Worm (Caenorhabditis elegans): ENCODE data around the gene cln-3.3.

Gene cln-3.3

ce11 chrV:8650365-8650764 lies 32.5 kb upstream of the cln-3.3 start:
- TF ChIP-seq tra-4 (tag; optimal IDR thresholded peaks at IDR 0.05) (no peak), F13C5.2 (tag; optimal IDR thresholded peaks at IDR 0.05) (no peak), hmbx-1 (tag; optimal IDR thresholded peaks at IDR 0.05) (no peak), aly-1 (tag; optimal IDR thresholded peaks at IDR 0.05) (no peak), sea-1 (GFP tag; conservative IDR thresholded peaks at IDR 0.05) (no peak), tbx-37 (GFP tag; conservative IDR thresholded peaks at IDR 0.05) (no peak), tbx-11 (GFP tag; IDR thresholded peaks at IDR 0.05) (no peak), ceh-36 (tag; optimal IDR thresholded peaks at IDR 0.05) (no peak), hmg-4 (GFP tag; optimal IDR thresholded peaks at IDR 0.05) (no peak), B0310.2 (tag; optimal IDR thresholded peaks at IDR 0.05) (no peak), scrt-1 (GFP tag; IDR thresholded peaks at IDR 0.05) (no peak), pes-1 (GFP tag; IDR thresholded peaks at IDR 0.05) (no peak), flt-1 (GFP tag; IDR thresholded peaks at IDR 0.05) (no peak), ama-1 (optimal IDR thresholded peaks at IDR 0.05) (no peak), hnd-1 (tag; optimal IDR thresholded peaks at IDR 0.05) (no peak), ceh-13 (GFP tag; optimal IDR thresholded peaks at IDR 0.05) (no peak), ets-7 (tag; optimal IDR thresholded peaks at IDR 0.05) (no peak)

- TF ChIP-seq sea-1 (GFP tag; conservative IDR thresholded peaks at IDR 0.05) (no peak), F13C5.2 (tag; optimal IDR thresholded peaks at IDR 0.05) (no peak), tra-4 (tag; optimal IDR thresholded peaks at IDR 0.05) (no peak), tbx-37 (GFP tag; conservative IDR thresholded peaks at IDR 0.05) (no peak), flt-1 (GFP tag; IDR thresholded peaks at IDR 0.05) (no peak), ceh-13 (GFP tag; optimal IDR thresholded peaks at IDR 0.05) (no peak), hnd-1 (tag; optimal IDR thresholded peaks at IDR 0.05) (no peak), aly-1 (tag; optimal IDR thresholded peaks at IDR 0.05) (no peak), scrt-1 (GFP tag; IDR thresholded peaks at IDR 0.05) (no peak), hmbx-1 (tag; optimal IDR thresholded peaks at IDR 0.05) (no peak), ceh-36 (tag; optimal IDR thresholded peaks at IDR 0.05) (no peak), ets-7 (tag; optimal IDR thresholded peaks at IDR 0.05) (no peak), tbx-11 (GFP tag; IDR thresholded peaks at IDR 0.05) (no peak), pes-1 (GFP tag; IDR thresholded peaks at IDR 0.05) (no peak)
Observed at ce11 chrV:8651007-8651711, 31.7 kb upstream of the cln-3.3 start.

ce11 chrV:8652177-8652576 lies 30.7 kb upstream of the cln-3.3 start:
- no peak for TF ChIP-seq hmg-4 (GFP tag; optimal IDR thresholded peaks at IDR 0.05)
- no peak for TF ChIP-seq scrt-1 (GFP tag; IDR thresholded peaks at IDR 0.05)
- TF ChIP-seq flt-1 (GFP tag; IDR thresholded peaks at IDR 0.05), result no peak
- no peak for TF ChIP-seq tbx-37 (GFP tag; conservative IDR thresholded peaks at IDR 0.05)
- TF ChIP-seq sea-1 (GFP tag; conservative IDR thresholded peaks at IDR 0.05), result no peak
- no peak for TF ChIP-seq ceh-36 (tag; optimal IDR thresholded peaks at IDR 0.05)
- TF ChIP-seq tra-4 (tag; optimal IDR thresholded peaks at IDR 0.05), result no peak
- no peak for TF ChIP-seq ceh-13 (GFP tag; optimal IDR thresholded peaks at IDR 0.05)
- no peak for TF ChIP-seq aly-1 (tag; optimal IDR thresholded peaks at IDR 0.05)
- no peak for TF ChIP-seq B0310.2 (tag; optimal IDR thresholded peaks at IDR 0.05)
- no peak for TF ChIP-seq hnd-1 (tag; optimal IDR thresholded peaks at IDR 0.05)
- TF ChIP-seq tbx-11 (GFP tag; IDR thresholded peaks at IDR 0.05), result no peak
- no peak for TF ChIP-seq ama-1 (optimal IDR thresholded peaks at IDR 0.05)
- no peak for TF ChIP-seq pes-1 (GFP tag; IDR thresholded peaks at IDR 0.05)
- no peak for TF ChIP-seq F13C5.2 (tag; optimal IDR thresholded peaks at IDR 0.05)
- TF ChIP-seq hmbx-1 (tag; optimal IDR thresholded peaks at IDR 0.05), result no peak
- TF ChIP-seq ets-7 (tag; optimal IDR thresholded peaks at IDR 0.05), result no peak

ce11 chrV:8653080-8653821 lies 29.6 kb upstream of the cln-3.3 start:
- TF ChIP-seq scrt-1 (GFP tag; IDR thresholded peaks at IDR 0.05) (no peak), aly-1 (tag; optimal IDR thresholded peaks at IDR 0.05) (no peak), ets-7 (tag; optimal IDR thresholded peaks at IDR 0.05) (no peak), ceh-13 (GFP tag; optimal IDR thresholded peaks at IDR 0.05) (no peak), hmg-4 (GFP tag; optimal IDR thresholded peaks at IDR 0.05) (no peak), F13C5.2 (tag; optimal IDR thresholded peaks at IDR 0.05) (no peak), ceh-36 (tag; optimal IDR thresholded peaks at IDR 0.05) (no peak), hnd-1 (tag; optimal IDR thresholded peaks at IDR 0.05) (no peak), B0310.2 (tag; optimal IDR thresholded peaks at IDR 0.05) (no peak), flt-1 (GFP tag; IDR thresholded peaks at IDR 0.05) (no peak), tbx-37 (GFP tag; conservative IDR thresholded peaks at IDR 0.05) (no peak), hmbx-1 (tag; optimal IDR thresholded peaks at IDR 0.05) (no peak), ama-1 (optimal IDR thresholded peaks at IDR 0.05) (no peak), sea-1 (GFP tag; conservative IDR thresholded peaks at IDR 0.05) (no peak), tra-4 (tag; optimal IDR thresholded peaks at IDR 0.05) (no peak)

- no peak for TF ChIP-seq pes-1 (GFP tag; IDR thresholded peaks at IDR 0.05)
- no peak for TF ChIP-seq hnd-1 (tag; optimal IDR thresholded peaks at IDR 0.05)
- TF ChIP-seq ceh-13 (GFP tag; optimal IDR thresholded peaks at IDR 0.05), result no peak
- TF ChIP-seq ama-1 (optimal IDR thresholded peaks at IDR 0.05), result no peak
- TF ChIP-seq hmbx-1 (tag; optimal IDR thresholded peaks at IDR 0.05), result no peak
- TF ChIP-seq ets-7 (tag; optimal IDR thresholded peaks at IDR 0.05), result no peak
- TF ChIP-seq tra-4 (tag; optimal IDR thresholded peaks at IDR 0.05), result no peak
- TF ChIP-seq scrt-1 (GFP tag; IDR thresholded peaks at IDR 0.05), result no peak
- no peak for TF ChIP-seq tbx-11 (GFP tag; IDR thresholded peaks at IDR 0.05)
- no peak for TF ChIP-seq F13C5.2 (tag; optimal IDR thresholded peaks at IDR 0.05)
- TF ChIP-seq ceh-36 (tag; optimal IDR thresholded peaks at IDR 0.05), result no peak
- TF ChIP-seq tbx-37 (GFP tag; conservative IDR thresholded peaks at IDR 0.05), result no peak
- no peak for TF ChIP-seq aly-1 (tag; optimal IDR thresholded peaks at IDR 0.05)
- TF ChIP-seq sea-1 (GFP tag; conservative IDR thresholded peaks at IDR 0.05), result no peak
- TF ChIP-seq hmg-4 (GFP tag; optimal IDR thresholded peaks at IDR 0.05), result no peak
- no peak for TF ChIP-seq flt-1 (GFP tag; IDR thresholded peaks at IDR 0.05)
- no peak for TF ChIP-seq B0310.2 (tag; optimal IDR thresholded peaks at IDR 0.05)
Observed at ce11 chrV:8654460-8655419, 28.1 kb upstream of the cln-3.3 start.
